Worm (Caenorhabditis elegans) whole organism, midembryonic: ENCODE measurements around the gene Y32F6B.9.

Experiments
- klf-2 ChIP-seq: fragments of 200-800 bp; sonication (Bioruptor generic); conservative IDR thresholded peaks from 2 replicates; pipeline ENCODE4 v1.3.6; 2022; ENCODE audit warnings: missing genetic modification reagents, missing genetic modification characterization, missing compliant biosample characterization
- med-1 ChIP-seq: sonication (generic microtip); optimal IDR thresholded peaks from 2 replicates; lab custom pipeline; 2017; ENCODE audit warnings: missing genetic modification characterization, mild to moderate bottlenecking, missing compliant biosample characterization, antibody characterized with exemption, missing genetic modification reagents; ENCODE audit not compliant: insufficient read depth
- ref-1 ChIP-seq: fragments of 200-800 bp; sonication (Bioruptor generic); conservative IDR thresholded peaks from 2 replicates; pipeline ENCODE4 v1.3.6; 2022; ENCODE audit warnings: missing genetic modification reagents, missing genetic modification characterization, missing compliant biosample characterization

- TF ChIP-seq med-1 (GFP tag; lab: Kevin White, UChicago), result no peak
- TF ChIP-seq klf-2 (GFP tag; lab: Robert Waterston, UW), result no peak
- TF ChIP-seq ref-1 (GFP tag; lab: Robert Waterston, UW), result no peak
Measured at ce11 chrV:10469845-10470244, 8.7 kb upstream of the Y32F6B.9 start.
